Worm (Caenorhabditis elegans) whole organism, young adult: Measurements from ENCODE around the gene Y54G2A.77.
A peak's percentile ranks its signal among the peaks of the same experiment; 100 is the strongest.

Experiments
- B0261.1 ChIP-seq: sonication (generic microtip); optimal IDR thresholded peaks from 2 replicates; lab custom pipeline; 2016; ENCODE audit warnings: mild to moderate bottlenecking, missing genetic modification characterization, moderate library complexity, missing compliant biosample characterization
- B0336.3 ChIP-seq: fragments of 200-800 bp; sonication (Bioruptor generic); IDR thresholded peaks from 2 replicates; pipeline ENCODE4 v1.3.6; 2022; ENCODE audit warnings: missing genetic modification characterization, missing compliant biosample characterization
- C17E4.6 ChIP-seq: fragments of 200-800 bp; sonication (Bioruptor generic); IDR thresholded peaks from 2 replicates; pipeline ENCODE4 v1.3.6; 2022; ENCODE audit warnings: missing genetic modification reagents, missing genetic modification characterization, missing compliant biosample characterization
- D2030.7 ChIP-seq: fragments of 200-800 bp; sonication (Bioruptor generic); IDR thresholded peaks from 2 replicates; pipeline ENCODE4 v1.3.6; 2022; ENCODE audit warnings: missing genetic modification reagents, missing genetic modification characterization, missing compliant biosample characterization
- F10E7.11 ChIP-seq: sonication (generic microtip); optimal IDR thresholded peaks from 2 replicates; lab custom pipeline; 2017; ENCODE audit warnings: mild to moderate bottlenecking, missing genetic modification characterization, moderate library complexity, missing compliant biosample characterization
- F33H1.4 ChIP-seq: fragments of 200-800 bp; sonication (Bioruptor generic); IDR thresholded peaks from 2 replicates; pipeline ENCODE4 v1.3.6; 2022; ENCODE audit warnings: missing genetic modification reagents, missing genetic modification characterization, missing compliant biosample characterization
- F37B4.10 ChIP-seq: fragments of 200-800 bp; sonication (Bioruptor generic); IDR thresholded peaks from 2 replicates; pipeline ENCODE4 v1.3.6; 2022; ENCODE audit warnings: missing genetic modification characterization, missing compliant biosample characterization
- F52B5.7 ChIP-seq: sonication (generic microtip); optimal IDR thresholded peaks from 2 replicates; lab custom pipeline; 2016; ENCODE audit warnings: mild to moderate bottlenecking, missing genetic modification characterization, missing compliant biosample characterization
- K11D2.4 ChIP-seq: fragments of 200-800 bp; sonication (Bioruptor generic); IDR thresholded peaks from 2 replicates; pipeline ENCODE4 v1.3.6; 2022; ENCODE audit warnings: missing genetic modification reagents, missing genetic modification characterization, missing compliant biosample characterization
- Y79H2A.3 ChIP-seq: fragments of 200-800 bp; sonication (Bioruptor generic); conservative IDR thresholded peaks from 2 replicates; pipeline ENCODE4 v1.3.6; 2022; ENCODE audit warnings: missing genetic modification reagents, missing genetic modification characterization, missing compliant biosample characterization
- aptf-3 ChIP-seq: fragments of 200-800 bp; sonication (Bioruptor generic); IDR thresholded peaks from 2 replicates; pipeline ENCODE4 v1.3.6; 2022; ENCODE audit warnings: missing genetic modification characterization, missing compliant biosample characterization
- atf-7 ChIP-seq: sonication (generic microtip); optimal IDR thresholded peaks from 2 replicates; lab custom pipeline; 2017; ENCODE audit warnings: mild to moderate bottlenecking, missing genetic modification characterization, missing compliant biosample characterization
- attf-3 ChIP-seq: fragments of 200-800 bp; sonication (Bioruptor generic); conservative IDR thresholded peaks from 2 replicates; pipeline ENCODE4 v1.3.6; 2022; ENCODE audit warnings: missing genetic modification reagents, missing genetic modification characterization, missing compliant biosample characterization
- attf-5 ChIP-seq: fragments of 200-800 bp; sonication (Bioruptor generic); optimal IDR thresholded peaks from 2 replicates; lab custom pipeline; 2018; ENCODE audit warnings: mild to moderate bottlenecking, missing genetic modification characterization, missing compliant biosample characterization
- attf-6 ChIP-seq: fragments of 200-800 bp; sonication (Bioruptor generic); IDR thresholded peaks from 2 replicates; pipeline ENCODE4 v1.3.6; 2022; ENCODE audit warnings: missing genetic modification reagents, missing genetic modification characterization, missing compliant biosample characterization
- ccch-3 ChIP-seq: fragments of 200-800 bp; sonication (Bioruptor generic); optimal IDR thresholded peaks from 2 replicates; lab custom pipeline; 2018; ENCODE audit warnings: mild to moderate bottlenecking, missing genetic modification characterization, missing compliant biosample characterization
- ceh-40 ChIP-seq: fragments of 200-800 bp; sonication (Bioruptor generic); IDR thresholded peaks from 2 replicates; pipeline ENCODE4 v1.3.6; 2022; ENCODE audit warnings: missing genetic modification characterization, missing compliant biosample characterization
- ceh-79 ChIP-seq: sonication (generic microtip); optimal IDR thresholded peaks from 2 replicates; lab custom pipeline; 2017; ENCODE audit warnings: mild to moderate bottlenecking, missing genetic modification characterization, missing compliant biosample characterization
- chd-7 ChIP-seq: sonication (generic microtip); optimal IDR thresholded peaks from 2 replicates; lab custom pipeline; 2016; ENCODE audit warnings: mild to moderate bottlenecking, missing genetic modification characterization, moderate library complexity, missing compliant biosample characterization
- die-1 ChIP-seq: sonication (generic microtip); optimal IDR thresholded peaks from 2 replicates; lab custom pipeline; 2016; ENCODE audit warnings: missing genotype, mild to moderate bottlenecking, missing genetic modification characterization, missing compliant biosample characterization
- dox-1 ChIP-seq: fragments of 200-800 bp; sonication (Bioruptor generic); IDR thresholded peaks from 2 replicates; pipeline ENCODE4 v1.3.6; 2022; ENCODE audit warnings: missing genetic modification reagents, missing genetic modification characterization, missing compliant biosample characterization
- egl-18 ChIP-seq: fragments of 200-800 bp; sonication (Bioruptor generic); IDR thresholded peaks from 2 replicates; pipeline ENCODE4 v1.3.6; 2022; ENCODE audit warnings: missing genetic modification reagents, missing genetic modification characterization, missing compliant biosample characterization
- egl-44 ChIP-seq: fragments of 200-800 bp; sonication (Bioruptor generic); IDR thresholded peaks from 2 replicates; pipeline ENCODE4 v1.3.6; 2022; ENCODE audit warnings: missing genetic modification reagents, missing genetic modification characterization, missing compliant biosample characterization
- ekl-4 ChIP-seq: fragments of 200-800 bp; sonication (Bioruptor generic); IDR thresholded peaks from 2 replicates; pipeline ENCODE4 v1.3.6; 2022; ENCODE audit warnings: missing genetic modification reagents, missing genetic modification characterization, missing compliant biosample characterization
- lag-1 ChIP-seq: fragments of 200-800 bp; sonication (Bioruptor generic); IDR thresholded peaks from 2 replicates; pipeline ENCODE4 v1.3.6; 2022; ENCODE audit warnings: missing genetic modification reagents, missing genetic modification characterization, missing compliant biosample characterization
- let-526 ChIP-seq: fragments of 200-800 bp; sonication (Bioruptor generic); IDR thresholded peaks from 2 replicates; pipeline ENCODE4 v1.3.6; 2022; ENCODE audit warnings: missing genetic modification reagents, missing genetic modification characterization, missing compliant biosample characterization
- lin-35 ChIP-seq, 3 experiments: fragments of 150-350 bp in 2 of 3; sonication (generic microtip) in 1 of 3; optimal IDR thresholded peaks; 2 replicates each; lab custom pipeline; 2014 to 2018; ENCODE audit warnings: missing biosample characterization in 3 of 3, missing genetic modification characterization in 3 of 3, missing genetic modification reagents in 3 of 3
- lin-40 ChIP-seq: sonication (generic microtip); optimal IDR thresholded peaks from 2 replicates; lab custom pipeline; 2016; ENCODE audit warnings: missing genetic modification characterization, mild to moderate bottlenecking, missing compliant biosample characterization, missing genotype, missing genetic modification reagents
- lin-54 ChIP-seq: fragments of 200-800 bp; sonication (Bioruptor generic); optimal IDR thresholded peaks from 2 replicates; lab custom pipeline; 2018; ENCODE audit warnings: mild to moderate bottlenecking, missing genetic modification characterization, missing compliant biosample characterization
- lsl-1 ChIP-seq: fragments of 200-800 bp; sonication (Bioruptor generic); optimal IDR thresholded peaks from 2 replicates; lab custom pipeline; 2018; ENCODE audit warnings: mild to moderate bottlenecking, missing genetic modification characterization, moderate library complexity, missing compliant biosample characterization
- lsy-27 ChIP-seq: sonication (generic microtip); optimal IDR thresholded peaks from 2 replicates; lab custom pipeline; 2017; ENCODE audit warnings: missing genetic modification characterization, mild to moderate bottlenecking, missing compliant biosample characterization, antibody characterized with exemption, missing genotype, borderline replicate concordance; ENCODE audit not compliant: insufficient read depth
- madf-6 ChIP-seq: fragments of 200-800 bp; sonication (Bioruptor generic); IDR thresholded peaks from 2 replicates; pipeline ENCODE4 v1.3.6; 2022; ENCODE audit warnings: missing genetic modification reagents, missing genetic modification characterization, missing compliant biosample characterization
- nhr-120 ChIP-seq: fragments of 200-800 bp; sonication (Bioruptor generic); IDR thresholded peaks from 2 replicates; pipeline ENCODE4 v1.3.6; 2022; ENCODE audit warnings: missing genetic modification characterization, missing compliant biosample characterization
- nhr-90 ChIP-seq: sonication (generic microtip); optimal IDR thresholded peaks from 2 replicates; lab custom pipeline; 2016; ENCODE audit warnings: missing genotype, mild to moderate bottlenecking, missing genetic modification characterization, missing compliant biosample characterization
- repo-1 ChIP-seq: sonication (generic microtip); optimal IDR thresholded peaks from 2 replicates; lab custom pipeline; 2017; ENCODE audit warnings: mild to moderate bottlenecking, missing genetic modification characterization, missing compliant biosample characterization
- rpc-1 ChIP-seq, 2 experiments: fragments of 150-350 bp in 1 of 2; sonication (generic microtip) in 1 of 2; optimal IDR thresholded peaks; 2 replicates each; lab custom pipeline; 2014 to 2018; ENCODE audit warnings: missing biosample characterization in 1 of 2, missing genetic modification characterization in 1 of 2, missing genetic modification reagents in 1 of 2, missing genotype in 1 of 2
- sea-2 ChIP-seq: fragments of 200-800 bp; sonication (Bioruptor generic); IDR thresholded peaks from 2 replicates; pipeline ENCODE4 v1.3.6; 2022; ENCODE audit warnings: missing genetic modification characterization, missing compliant biosample characterization
- snpc-3.4 ChIP-seq: sonication (generic microtip); optimal IDR thresholded peaks from 2 replicates; lab custom pipeline; 2017; ENCODE audit warnings: missing genetic modification characterization, mild to moderate bottlenecking, missing compliant biosample characterization, antibody characterized with exemption, moderate library complexity, missing genotype, missing genetic modification reagents
- snpc-4 ChIP-seq, 5 experiments: fragments of 150-350 bp in 1 of 5; sonication (generic microtip) in 4 of 5; optimal IDR thresholded peaks; 2 replicates each; lab custom pipeline; 2014 to 2018; ENCODE audit warnings: missing genetic modification characterization in 5 of 5, missing biosample characterization in 3 of 5, antibody characterized with exemption in 2 of 5, mild to moderate bottlenecking in 2 of 5, missing compliant biosample characterization in 2 of 5, missing genotype in 2 of 5, moderate library complexity in 2 of 5, missing genetic modification reagents in 1 of 5
- somi-1 ChIP-seq: fragments of 200-800 bp; sonication (Bioruptor generic); optimal IDR thresholded peaks from 2 replicates; lab custom pipeline; 2018; ENCODE audit warnings: mild to moderate bottlenecking, missing genetic modification characterization, missing compliant biosample characterization
- tbp1 ChIP-seq: fragments of 200-800 bp; sonication (Bioruptor generic); optimal IDR thresholded peaks from 2 replicates; lab custom pipeline; 2018; ENCODE audit warnings: mild to moderate bottlenecking, missing genetic modification characterization, missing compliant biosample characterization
- ztf-28 ChIP-seq: fragments of 200-800 bp; sonication (Bioruptor generic); IDR thresholded peaks from 2 replicates; pipeline ENCODE4 v1.3.6; 2022; ENCODE audit warnings: missing genetic modification reagents, missing genetic modification characterization, missing compliant biosample characterization
- ztf-6 ChIP-seq: fragments of 200-800 bp; sonication (Bioruptor generic); IDR thresholded peaks from 2 replicates; pipeline ENCODE4 v1.3.6; 2022; ENCODE audit warnings: missing genetic modification reagents, missing genetic modification characterization, missing compliant biosample characterization

Gene Y54G2A.77

ce11 chrIV:2808154-2808553 lies 45.7 kb downstream of the Y54G2A.77 start (continued):
- peak; percentile 7 for TF ChIP-seq lsl-1 (GFP tag; lab: Kevin White, UChicago)
- TF ChIP-seq B0261.1 (tag; lab: Kevin White, UChicago), result peak; percentile 70
- no peak for TF ChIP-seq B0336.3 (GFP tag; lab: Robert Waterston, UW)
- peak; percentile 60; the same call in 1 of the 2 replicates for TF ChIP-seq egl-44 (GFP tag; lab: Robert Waterston, UW)
- TF ChIP-seq rpc-1 (optimal IDR thresholded peaks at IDR 0.05; lab: Kevin White, UChicago), result peak; percentile 46
- peak; percentile 72 for TF ChIP-seq rpc-1 (tag; optimal IDR thresholded peaks at IDR 0.05; lab: Kevin White, UChicago)
- TF ChIP-seq ceh-40 (GFP tag; lab: Robert Waterston, UW), result no peak
- no peak for TF ChIP-seq let-526 (GFP tag; lab: Robert Waterston, UW)
- no peak for TF ChIP-seq die-1 (tag; lab: Kevin White, UChicago)
- no peak for TF ChIP-seq Y79H2A.3 (GFP tag; lab: Robert Waterston, UW)
- peak; percentile 17 for TF ChIP-seq chd-7 (tag; lab: Kevin White, UChicago)
- TF ChIP-seq ceh-79, result no peak
- TF ChIP-seq attf-6 (GFP tag; lab: Robert Waterston, UW), result 0 out of 2 replicates have a peak, but pooled peaks have one; percentile 30
- no peak for TF ChIP-seq snpc-3.4
- TF ChIP-seq atf-7, result no peak
- TF ChIP-seq repo-1 (tag; lab: Kevin White, UChicago), result no peak
- no peak for TF ChIP-seq aptf-3 (GFP tag; lab: Robert Waterston, UW)
- TF ChIP-seq lin-35 (GFP tag; optimal IDR thresholded peaks at IDR 0.05; lab: Kevin White, UChicago), result no peak
- no peak for TF ChIP-seq egl-18
- 0 out of 2 replicates have a peak, but pooled peaks have one; percentile 26 for TF ChIP-seq attf-3 (GFP tag; lab: Robert Waterston, UW)
- TF ChIP-seq C17E4.6 (GFP tag; lab: Robert Waterston, UW), result no peak
- no peak for TF ChIP-seq F10E7.11
- peak; percentile 24 for TF ChIP-seq nhr-90 (tag; lab: Kevin White, UChicago)
- TF ChIP-seq madf-6 (GFP tag; lab: Robert Waterston, UW), result no peak; the same call in 1 of the 2 replicates
- TF ChIP-seq ccch-3 (GFP tag; lab: Kevin White, UChicago), result no peak
- no peak for TF ChIP-seq ekl-4 (GFP tag; lab: Robert Waterston, UW)
- no peak for TF ChIP-seq sea-2
- TF ChIP-seq F33H1.4, result peak; percentile 35; the same call in 1 of the 2 replicates
- TF ChIP-seq ztf-28 (GFP tag; lab: Robert Waterston, UW), result peak; percentile 13; the same call in 1 of the 2 replicates
- no peak for TF ChIP-seq nhr-120 (GFP tag; lab: Robert Waterston, UW)
- TF ChIP-seq K11D2.4 (GFP tag; lab: Robert Waterston, UW), result no peak
- no peak for TF ChIP-seq attf-5 (GFP tag; lab: Kevin White, UChicago)
- no peak for TF ChIP-seq ztf-6
- TF ChIP-seq lsy-27 (tag; lab: Kevin White, UChicago), result no peak
- no peak for TF ChIP-seq snpc-4 (GFP tag; optimal IDR thresholded peaks at IDR 0.05; lab: Kevin White, UChicago)
- TF ChIP-seq snpc-4 (tag; optimal IDR thresholded peaks at IDR 0.05; lab: Kevin White, UChicago), result peak in 1 of 4 experiments; percentile 31
- no peak for TF ChIP-seq somi-1 (GFP tag; lab: Kevin White, UChicago)
- peak; percentile 68 for TF ChIP-seq dox-1
- TF ChIP-seq lag-1 (GFP tag; lab: Robert Waterston, UW), result no peak
- no peak for TF ChIP-seq lin-40 (tag; lab: Kevin White, UChicago)
- TF ChIP-seq F37B4.10, result no peak
- TF ChIP-seq lin-54 (GFP tag; lab: Kevin White, UChicago), result no peak
- peak; percentile 4 for TF ChIP-seq F52B5.7 (tag; lab: Kevin White, UChicago)
- TF ChIP-seq D2030.7 (GFP tag; lab: Robert Waterston, UW), result peak; percentile 62
- peak; percentile 89 for TF ChIP-seq tbp1 (GFP tag; lab: Kevin White, UChicago)
- TF ChIP-seq, all 124 proteins: peak for 28
